Fruit fly (Drosophila melanogaster) whole organism, embryonic: Measurements from ENCODE around the gene CG31287.

ENCODE experiments used
- ATbp ChIP-seq: fragments of 200-800 bp; sonication (Bioruptor generic); optimal IDR thresholded peaks from 2 replicates; lab custom pipeline; 2017; ENCODE audit warnings: missing biosample characterization, mild to moderate bottlenecking, missing genetic modification characterization, missing genetic modification reagents
- Abd-B ChIP-seq: fragments of 200-800 bp; sonication (Bioruptor generic); optimal IDR thresholded peaks from 2 replicates; lab custom pipeline; 2018; ENCODE audit warnings: missing biosample characterization, mild to moderate bottlenecking, missing genetic modification characterization, moderate library complexity
- CG12942 ChIP-seq: fragments of 200-800 bp; sonication (Bioruptor generic); optimal IDR thresholded peaks from 3 replicates; lab custom pipeline; 2016; ENCODE audit warnings: missing biosample characterization, missing genetic modification characterization
- CG14050 ChIP-seq: fragments of 200-800 bp; sonication (Bioruptor generic); IDR thresholded peaks from 3 replicates; pipeline ENCODE4 v1.3.6; 2022; ENCODE audit warnings: missing biosample characterization, missing genetic modification characterization
- CG17359 ChIP-seq: fragments of 200-800 bp; sonication (Bioruptor generic); optimal IDR thresholded peaks from 3 replicates; lab custom pipeline; 2018; ENCODE audit warnings: missing biosample characterization, mild to moderate bottlenecking, missing genetic modification characterization, moderate library complexity
- CG1832 ChIP-seq: fragments of 200-800 bp; sonication (Bioruptor generic); optimal IDR thresholded peaks from 2 replicates; lab custom pipeline; 2017; ENCODE audit warnings: missing biosample characterization, mild to moderate bottlenecking, missing genetic modification characterization, inconsistent platforms
- CG18599 ChIP-seq: fragments of 200-800 bp; sonication (Bioruptor generic); optimal IDR thresholded peaks from 3 replicates; lab custom pipeline; 2017; ENCODE audit warnings: missing biosample characterization, missing genetic modification characterization, mild to moderate bottlenecking, moderate library complexity, missing genetic modification reagents
- CG2129 ChIP-seq: fragments of 200-800 bp; sonication (Bioruptor generic); IDR thresholded peaks from 2 replicates; pipeline ENCODE4 v1.3.6; 2022; ENCODE audit warnings: missing biosample characterization, missing genetic modification characterization; ENCODE audit not compliant: partially characterized antibody
- CG31224 ChIP-seq: fragments of 200-800 bp; sonication (Bioruptor generic); IDR thresholded peaks from 2 replicates; pipeline ENCODE4 v1.3.6; 2022; ENCODE audit warnings: missing biosample characterization, missing genetic modification characterization
- CG31365 ChIP-seq: fragments of 200-800 bp; sonication (Bioruptor generic); optimal IDR thresholded peaks from 2 replicates; lab custom pipeline; 2018; ENCODE audit warnings: missing biosample characterization, mild to moderate bottlenecking, missing genetic modification characterization
- CG32532 ChIP-seq: fragments of 200-800 bp; sonication (Bioruptor generic); IDR thresholded peaks from 2 replicates; pipeline ENCODE4 v1.3.6; 2022; ENCODE audit warnings: missing biosample characterization, missing genetic modification characterization
- CG34376 ChIP-seq: fragments of 200-800 bp; sonication (Bioruptor generic); optimal IDR thresholded peaks from 2 replicates; lab custom pipeline; 2018; ENCODE audit warnings: missing biosample characterization, mild to moderate bottlenecking, missing genetic modification characterization
- CG3847 ChIP-seq: fragments of 200-800 bp; sonication (Bioruptor generic); IDR thresholded peaks from 2 replicates; pipeline ENCODE4 v1.3.6; 2022; ENCODE audit warnings: missing biosample characterization, missing genetic modification characterization
- CG5245 ChIP-seq: fragments of 200-800 bp; sonication (Bioruptor generic); optimal IDR thresholded peaks from 3 replicates; lab custom pipeline; 2016; ENCODE audit warnings: missing biosample characterization, missing genetic modification characterization
- CG7271 ChIP-seq: fragments of 200-800 bp; sonication (Bioruptor generic); optimal IDR thresholded peaks from 2 replicates; lab custom pipeline; 2018; ENCODE audit warnings: missing biosample characterization, mild to moderate bottlenecking, missing genetic modification characterization, moderate library complexity
- CG7556 ChIP-seq: fragments of 200-800 bp; sonication (Bioruptor generic); optimal IDR thresholded peaks from 2 replicates; lab custom pipeline; 2017; ENCODE audit warnings: missing biosample characterization, mild to moderate bottlenecking, missing genetic modification characterization
- CG8388 ChIP-seq: fragments of 200-800 bp; sonication (Bioruptor generic); optimal IDR thresholded peaks from 2 replicates; lab custom pipeline; 2019; ENCODE audit warnings: missing biosample characterization, mild to moderate bottlenecking, missing genetic modification characterization, moderate library complexity
- CG8944 ChIP-seq: fragments of 200-800 bp; sonication (Bioruptor generic); optimal IDR thresholded peaks from 3 replicates; lab custom pipeline; 2016; ENCODE audit warnings: missing biosample characterization, missing genetic modification characterization
- Dfd ChIP-seq, 2 experiments: fragments of >200 bp; optimal IDR thresholded peaks; 2 replicates each; lab custom pipeline; 2017; ENCODE audit warnings: missing biosample characterization in 2 of 2, missing genetic modification characterization in 2 of 2
- Drgx ChIP-seq: fragments of 200-800 bp; sonication (Bioruptor generic); IDR thresholded peaks from 2 replicates; pipeline ENCODE4 v1.3.6; 2022; ENCODE audit warnings: missing biosample characterization, missing genetic modification characterization
- E2f2 ChIP-seq: fragments of 200-800 bp; sonication (Bioruptor generic); IDR thresholded peaks from 2 replicates; pipeline ENCODE4 v1.3.6; 2022; ENCODE audit warnings: missing biosample characterization, missing genetic modification characterization
- ERR ChIP-seq: fragments of 200-800 bp; sonication (Bioruptor generic); optimal IDR thresholded peaks from 2 replicates; lab custom pipeline; 2016; ENCODE audit warnings: missing biosample characterization, missing genetic modification characterization
- HLH3B ChIP-seq: fragments of 200-800 bp; sonication (Bioruptor generic); IDR thresholded peaks from 2 replicates; pipeline ENCODE4 v1.3.6; 2022; ENCODE audit warnings: missing biosample characterization, missing genetic modification characterization
- HLH54F ChIP-seq: fragments of 200-800 bp; sonication (Bioruptor generic); optimal IDR thresholded peaks from 3 replicates; lab custom pipeline; 2016; ENCODE audit warnings: missing biosample characterization, missing genetic modification characterization
- HmgZ ChIP-seq: fragments of 200-800 bp; sonication (Bioruptor generic); optimal IDR thresholded peaks from 2 replicates; lab custom pipeline; 2018; ENCODE audit warnings: missing biosample characterization, mild to moderate bottlenecking, missing genetic modification characterization
- Lpt ChIP-seq: fragments of >200 bp; optimal IDR thresholded peaks from 2 replicates; lab custom pipeline; 2018; ENCODE audit warnings: missing biosample characterization, missing genetic modification characterization
- Mes4 ChIP-seq: fragments of 200-800 bp; sonication (Bioruptor generic); optimal IDR thresholded peaks from 2 replicates; lab custom pipeline; 2016; ENCODE audit warnings: missing biosample characterization, missing genetic modification characterization
- Mrtf ChIP-seq: fragments of 200-800 bp; sonication (Bioruptor generic); IDR thresholded peaks from 3 replicates; pipeline ENCODE4 v1.3.6; 2022; ENCODE audit warnings: missing biosample characterization, missing genetic modification characterization
- NFAT ChIP-seq: fragments of 200-800 bp; sonication (Bioruptor generic); IDR thresholded peaks from 2 replicates; pipeline ENCODE4 v1.3.6; 2022; ENCODE audit warnings: missing biosample characterization, missing genetic modification characterization
- Oli ChIP-seq: fragments of 200-800 bp; sonication (Bioruptor generic); optimal IDR thresholded peaks from 2 replicates; lab custom pipeline; 2018; ENCODE audit warnings: missing biosample characterization, mild to moderate bottlenecking, missing genetic modification characterization, moderate library complexity
- Rfx ChIP-seq: fragments of 200-800 bp; sonication (Bioruptor generic); IDR thresholded peaks from 2 replicates; pipeline ENCODE4 v1.3.6; 2022; ENCODE audit warnings: missing biosample characterization, missing genetic modification characterization
- Stat92E ChIP-seq, 3 experiments: fragments of >200 bp in 2 of 3; fragments of 200-800 bp in 1 of 3; sonication (Bioruptor generic) in 1 of 3; optimal IDR thresholded peaks; 2 replicates each; lab custom pipeline; 2017 to 2019; ENCODE audit warnings: missing biosample characterization in 3 of 3, missing genetic modification characterization in 3 of 3, mild to moderate bottlenecking in 1 of 3, moderate library complexity in 1 of 3
- ara ChIP-seq: fragments of 200-800 bp; sonication (Bioruptor generic); IDR thresholded peaks from 2 replicates; pipeline ENCODE4 v1.3.6; 2022; ENCODE audit warnings: missing biosample characterization, missing genetic modification characterization
- ase ChIP-seq: fragments of 200-800 bp; sonication (Bioruptor generic); IDR thresholded peaks from 3 replicates; pipeline ENCODE4 v1.3.6; 2022; ENCODE audit warnings: missing biosample characterization, missing genetic modification characterization
- bcd ChIP-seq: fragments of 200-800 bp; sonication (Bioruptor generic); optimal IDR thresholded peaks from 2 replicates; lab custom pipeline; 2017; ENCODE audit warnings: missing biosample characterization, mild to moderate bottlenecking, missing genetic modification characterization
- crol ChIP-seq: fragments of 200-800 bp; sonication (Bioruptor generic); IDR thresholded peaks from 2 replicates; pipeline ENCODE4 v1.3.6; 2022; ENCODE audit warnings: missing biosample characterization, missing genetic modification characterization
- disco-r ChIP-seq: fragments of 200-800 bp; sonication (Bioruptor generic); optimal IDR thresholded peaks from 2 replicates; lab custom pipeline; 2016; ENCODE audit warnings: missing biosample characterization, missing genetic modification characterization
- dmrt11E ChIP-seq: fragments of 200-800 bp; sonication (Bioruptor generic); optimal IDR thresholded peaks from 3 replicates; lab custom pipeline; 2018; ENCODE audit warnings: missing biosample characterization, mild to moderate bottlenecking, missing genetic modification characterization, moderate library complexity
- gem ChIP-seq: fragments of 200-800 bp; sonication (Bioruptor generic); optimal IDR thresholded peaks from 2 replicates; lab custom pipeline; 2019; ENCODE audit warnings: missing biosample characterization, mild to moderate bottlenecking, missing genetic modification characterization, moderate library complexity
- gsb-n ChIP-seq: fragments of 200-800 bp; sonication (Bioruptor generic); optimal IDR thresholded peaks from 3 replicates; lab custom pipeline; 2018; ENCODE audit warnings: missing biosample characterization, mild to moderate bottlenecking, missing genetic modification characterization
- lab ChIP-seq: fragments of 200-800 bp; sonication (Bioruptor generic); optimal IDR thresholded peaks from 3 replicates; lab custom pipeline; 2017; ENCODE audit warnings: missing biosample characterization, missing genetic modification characterization, mild to moderate bottlenecking, moderate library complexity, missing genetic modification reagents
- lbe ChIP-seq: fragments of 200-800 bp; sonication (Bioruptor generic); optimal IDR thresholded peaks from 2 replicates; lab custom pipeline; 2016; ENCODE audit warnings: missing biosample characterization, mild to moderate bottlenecking, missing genetic modification characterization
- nau ChIP-seq: fragments of 200-800 bp; sonication (Bioruptor generic); optimal IDR thresholded peaks from 3 replicates; lab custom pipeline; 2017; ENCODE audit warnings: missing biosample characterization, mild to moderate bottlenecking, missing genetic modification characterization, missing genetic modification reagents
- nerfin-2 ChIP-seq: fragments of 200-800 bp; sonication (Bioruptor generic); IDR thresholded peaks from 2 replicates; pipeline ENCODE4 v1.3.6; 2022; ENCODE audit warnings: missing biosample characterization, missing genetic modification characterization; ENCODE audit not compliant: partially characterized antibody
- shn ChIP-seq: fragments of 200-800 bp; sonication (Bioruptor generic); optimal IDR thresholded peaks from 3 replicates; lab custom pipeline; 2016; ENCODE audit warnings: missing biosample characterization, missing genetic modification characterization
- slbo ChIP-seq: fragments of 200-800 bp; sonication (Bioruptor generic); IDR thresholded peaks from 2 replicates; pipeline ENCODE4 v1.3.6; 2022; ENCODE audit warnings: missing biosample characterization, missing genetic modification characterization
- vfl ChIP-seq: fragments of 200-800 bp; sonication (Bioruptor generic); optimal IDR thresholded peaks from 2 replicates; lab custom pipeline; 2016; ENCODE audit warnings: missing biosample characterization, missing genetic modification characterization
- zen2 ChIP-seq: fragments of 200-800 bp; sonication (Bioruptor generic); IDR thresholded peaks from 3 replicates; pipeline ENCODE4 v1.3.6; 2022; ENCODE audit warnings: missing biosample characterization, missing genetic modification characterization; ENCODE audit not compliant: partially characterized antibody
- zf30C ChIP-seq: fragments of 200-800 bp; sonication (Bioruptor generic); optimal IDR thresholded peaks from 3 replicates; lab custom pipeline; 2018; ENCODE audit warnings: missing biosample characterization, mild to moderate bottlenecking, missing genetic modification characterization

Gene CG31287

dm6 chr3R:16235941-16236712 lies 33.0 kb downstream of the CG31287 start (continued):
- no peak for TF ChIP-seq NFAT (GFP tag; lab: Robert Waterston, UW)
- TF ChIP-seq HLH3B (GFP tag; lab: Robert Waterston, UW), result no peak
- TF ChIP-seq shn (GFP tag; lab: Kevin White, UChicago), result peak; percentile 53
- no peak for TF ChIP-seq CG31224 (GFP tag; lab: Robert Waterston, UW)
- peak; percentile 3 for TF ChIP-seq CG8944 (GFP tag; lab: Kevin White, UChicago)
- TF ChIP-seq CG12942 (GFP tag; lab: Kevin White, UChicago), result peak; percentile 63
- TF ChIP-seq lbe (GFP tag; lab: Kevin White, UChicago), result peak; percentile 19
- TF ChIP-seq HLH54F, result peak; percentile 69
- TF ChIP-seq CG3847, result no peak
- peak in 1 of 2 experiments; percentile 41 for TF ChIP-seq Dfd (GFP tag; optimal IDR thresholded peaks at IDR 0.05; lab: Kevin White, UChicago)
- no peak for TF ChIP-seq HmgZ
- no peak for TF ChIP-seq disco-r
- TF ChIP-seq ara, result no peak
- TF ChIP-seq CG5245, result peak; percentile 27
- peak; percentile 80 for TF ChIP-seq CG17359 (tag; lab: Kevin White, UChicago)
- no peak for TF ChIP-seq CG31365 (tag; lab: Kevin White, UChicago)
- TF ChIP-seq nau (GFP tag; lab: Kevin White, UChicago), result no peak
- peak in 1 of 3 experiments; percentile 65 for TF ChIP-seq Stat92E (GFP tag; optimal IDR thresholded peaks at IDR 0.05; lab: Kevin White, UChicago)
- TF ChIP-seq zf30C, result no peak
- no peak for TF ChIP-seq CG32532 (GFP tag; lab: Robert Waterston, UW)
- TF ChIP-seq gem (tag; lab: Kevin White, UChicago), result peak; percentile 97
- no peak for TF ChIP-seq CG1832 (GFP tag; lab: Kevin White, UChicago)
- TF ChIP-seq CG7556 (GFP tag; lab: Kevin White, UChicago), result peak; percentile 99
- TF ChIP-seq Mrtf (GFP tag; lab: Robert Waterston, UW), result no peak
- TF ChIP-seq vfl (GFP tag; lab: Kevin White, UChicago), result no peak
- no peak for TF ChIP-seq CG2129 (GFP tag; lab: Robert Waterston, UW)
- peak; percentile 93 for TF ChIP-seq CG18599 (GFP tag; lab: Kevin White, UChicago)
- TF ChIP-seq CG8388 (GFP tag; lab: Kevin White, UChicago), result peak; percentile 93
- peak; percentile 32 for TF ChIP-seq Mes4
- TF ChIP-seq Drgx (GFP tag; lab: Robert Waterston, UW), result no peak
- TF ChIP-seq Rfx (GFP tag; lab: Robert Waterston, UW), result no peak
- peak; percentile 62 for TF ChIP-seq ERR
- TF ChIP-seq CG14050, result no peak
- no peak for TF ChIP-seq ase
- TF ChIP-seq Abd-B, result peak; percentile 87
- TF ChIP-seq slbo (GFP tag; lab: Robert Waterston, UW), result no peak
- no peak for TF ChIP-seq E2f2 (GFP tag; lab: Robert Waterston, UW)
- TF ChIP-seq ATbp (GFP tag; lab: Kevin White, UChicago), result peak; percentile 88
- TF ChIP-seq bcd (GFP tag; lab: Kevin White, UChicago), result peak; percentile 95
- TF ChIP-seq Lpt, result peak; percentile 91
- peak; percentile 81 for TF ChIP-seq lab (GFP tag; lab: Kevin White, UChicago)
- TF ChIP-seq crol, result no peak
- TF ChIP-seq Oli (tag; lab: Kevin White, UChicago), result peak; percentile 97
- no peak for TF ChIP-seq zen2 (GFP tag; lab: Robert Waterston, UW)
- peak; percentile 61 for TF ChIP-seq CG7271 (tag; lab: Kevin White, UChicago)
- peak; percentile 84 for TF ChIP-seq gsb-n (tag; lab: Kevin White, UChicago)
- TF ChIP-seq nerfin-2, result no peak
- TF ChIP-seq CG34376, result no peak
- peak; percentile 95 for TF ChIP-seq dmrt11E (tag; lab: Kevin White, UChicago)
